Worm (Caenorhabditis elegans) whole organism, mixed stage, embryonic: ENCODE data around the gene srd-55.
"Not testable (repeated sequence)": the region's sequence is repeated elsewhere in the genome, so short reads cannot be mapped to it uniquely, and the experiment has no call there.

Source experiments
- M03D4.4 ChIP-seq: sonication (generic microtip); optimal IDR thresholded peaks from 2 replicates; lab custom pipeline; 2017; ENCODE audit warnings: mild to moderate bottlenecking, missing genetic modification characterization, missing compliant biosample characterization
- bed-3 ChIP-seq: fragments of 200-800 bp; sonication (Bioruptor generic); optimal IDR thresholded peaks from 3 replicates; lab custom pipeline; 2018; ENCODE audit warnings: mild to moderate bottlenecking, missing genetic modification characterization, moderate library complexity, missing compliant biosample characterization
- blmp-1 ChIP-seq: fragments of 150-350 bp; optimal IDR thresholded peaks from 2 replicates; lab custom pipeline; 2014; ENCODE audit warnings: missing biosample characterization, missing genetic modification characterization
- ceh-39 ChIP-seq: fragments of 150-350 bp; optimal IDR thresholded peaks from 2 replicates; lab custom pipeline; 2014; ENCODE audit warnings: missing biosample characterization, missing genetic modification characterization
- ceh-83 ChIP-seq: fragments of 200-800 bp; sonication (Bioruptor generic); optimal IDR thresholded peaks from 2 replicates; lab custom pipeline; 2018; ENCODE audit warnings: mild to moderate bottlenecking, missing genetic modification characterization, missing compliant biosample characterization
- ces-1 ChIP-seq: fragments of 150-350 bp; optimal IDR thresholded peaks from 2 replicates; lab custom pipeline; 2014; ENCODE audit warnings: missing biosample characterization, missing genetic modification reagents, missing genetic modification characterization
- cnd-1 ChIP-seq: fragments of 200-800 bp; sonication (Bioruptor generic); optimal IDR thresholded peaks from 2 replicates; lab custom pipeline; 2018; ENCODE audit warnings: mild to moderate bottlenecking, missing genetic modification characterization, missing compliant biosample characterization
- drap-1 ChIP-seq: fragments of 200-800 bp; sonication (Bioruptor generic); optimal IDR thresholded peaks from 3 replicates; lab custom pipeline; 2018; ENCODE audit warnings: mild to moderate bottlenecking, missing genetic modification characterization, missing compliant biosample characterization
- elt-1 ChIP-seq: sonication (generic microtip); optimal IDR thresholded peaks from 2 replicates; lab custom pipeline; 2017; ENCODE audit warnings: missing genetic modification characterization, mild to moderate bottlenecking, missing compliant biosample characterization, antibody characterized with exemption, moderate library complexity, borderline replicate concordance; ENCODE audit not compliant: insufficient read depth
- elt-3 ChIP-seq: fragments of 150-350 bp; optimal IDR thresholded peaks from 2 replicates; lab custom pipeline; 2014; ENCODE audit warnings: missing biosample characterization, missing genetic modification characterization
- flh-1 ChIP-seq: fragments of 200-800 bp; sonication (Bioruptor generic); optimal IDR thresholded peaks from 2 replicates; lab custom pipeline; 2018; ENCODE audit warnings: mild to moderate bottlenecking, missing genetic modification characterization, moderate library complexity, missing compliant biosample characterization
- ham-2 ChIP-seq: fragments of 200-800 bp; sonication (Bioruptor generic); optimal IDR thresholded peaks from 2 replicates; lab custom pipeline; 2018; ENCODE audit warnings: mild to moderate bottlenecking, missing genetic modification characterization, missing compliant biosample characterization
- hlh-1 ChIP-seq: fragments of 150-350 bp; optimal IDR thresholded peaks from 2 replicates; lab custom pipeline; 2014; ENCODE audit warnings: missing biosample characterization, missing genetic modification reagents, missing genetic modification characterization
- lin-13 ChIP-seq: fragments of 150-350 bp; optimal IDR thresholded peaks from 2 replicates; lab custom pipeline; 2014; ENCODE audit warnings: missing biosample characterization, missing genetic modification characterization
- lsy-2 ChIP-seq: fragments of 150-350 bp; optimal IDR thresholded peaks from 2 replicates; lab custom pipeline; 2014; ENCODE audit warnings: missing biosample characterization, missing genetic modification characterization
- mep-1 ChIP-seq: fragments of 150-350 bp; optimal IDR thresholded peaks from 2 replicates; lab custom pipeline; 2017; ENCODE audit warnings: missing biosample characterization, missing genetic modification reagents, missing genetic modification characterization, inconsistent platforms
- mls-2 ChIP-seq: sonication (generic microtip); optimal IDR thresholded peaks from 2 replicates; lab custom pipeline; 2016; ENCODE audit warnings: mild to moderate bottlenecking, missing genetic modification characterization, moderate library complexity, missing compliant biosample characterization
- nhr-12 ChIP-seq: fragments of 150-350 bp; optimal IDR thresholded peaks from 2 replicates; lab custom pipeline; 2014; ENCODE audit warnings: missing biosample characterization, missing genetic modification characterization
- nhr-2 ChIP-seq: fragments of 150-350 bp; optimal IDR thresholded peaks from 2 replicates; lab custom pipeline; 2014; ENCODE audit warnings: missing biosample characterization, missing genetic modification characterization
- nhr-237 ChIP-seq: fragments of 150-350 bp; optimal IDR thresholded peaks from 2 replicates; lab custom pipeline; 2014; ENCODE audit warnings: missing biosample characterization, missing genetic modification characterization
- nhr-76 ChIP-seq: sonication (generic microtip); optimal IDR thresholded peaks from 2 replicates; lab custom pipeline; 2017; ENCODE audit warnings: missing biosample characterization, missing genetic modification characterization
- sem-2 ChIP-seq: fragments of 200-800 bp; sonication (Bioruptor generic); optimal IDR thresholded peaks from 2 replicates; lab custom pipeline; 2018; ENCODE audit warnings: mild to moderate bottlenecking, missing genetic modification characterization, missing compliant biosample characterization
- tbx-8 ChIP-seq: fragments of 200-800 bp; sonication (Bioruptor generic); optimal IDR thresholded peaks from 2 replicates; lab custom pipeline; 2018; ENCODE audit warnings: mild to moderate bottlenecking, missing genetic modification characterization, moderate library complexity, missing compliant biosample characterization
- unc-120 ChIP-seq: sonication (generic microtip); optimal IDR thresholded peaks from 2 replicates; lab custom pipeline; 2017; ENCODE audit warnings: missing genetic modification characterization, missing compliant biosample characterization; ENCODE audit not compliant: poor library complexity, severe bottlenecking
- unc-39 ChIP-seq: fragments of 150-350 bp; optimal IDR thresholded peaks from 2 replicates; lab custom pipeline; 2014; ENCODE audit warnings: missing biosample characterization, missing genetic modification characterization
- unc-62 ChIP-seq: fragments of 150-350 bp; optimal IDR thresholded peaks from 2 replicates; lab custom pipeline; 2014; ENCODE audit warnings: missing biosample characterization, missing genetic modification reagents, missing genetic modification characterization
- ztf-11 ChIP-seq: fragments of 150-350 bp; optimal IDR thresholded peaks from 2 replicates; lab custom pipeline; 2014; ENCODE audit warnings: missing biosample characterization, missing genetic modification characterization

Gene srd-55

DNA sequence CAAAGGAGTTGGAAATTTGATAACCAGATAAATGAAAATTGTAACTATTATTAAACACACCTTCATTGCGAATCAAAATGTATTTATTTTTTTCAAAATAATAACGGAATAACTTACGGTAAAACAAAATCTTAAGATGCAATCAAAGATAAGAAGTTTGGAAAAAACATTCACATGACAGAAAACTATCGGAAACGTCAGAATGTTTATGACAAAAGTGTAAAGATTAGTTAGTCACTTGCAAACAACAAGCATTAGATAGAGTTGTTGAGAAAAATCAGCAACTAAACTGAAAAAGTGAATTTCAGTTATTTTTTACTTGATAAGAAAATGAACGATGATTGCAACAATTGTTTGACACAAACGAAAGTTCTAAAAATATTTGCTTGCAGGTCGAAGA, 11.9 kb downstream of the srd-55 start:
- no peak for TF ChIP-seq unc-39
- no peak for TF ChIP-seq blmp-1 (tag; lab: Kevin White, UChicago)
- no peak for TF ChIP-seq ham-2 (GFP tag; lab: Kevin White, UChicago)
- TF ChIP-seq nhr-2: no peak
- no peak for TF ChIP-seq tbx-8 (GFP tag; lab: Kevin White, UChicago)
- no peak for TF ChIP-seq drap-1 (GFP tag; lab: Kevin White, UChicago)
- TF ChIP-seq lin-13 (tag; lab: Kevin White, UChicago): no peak
- TF ChIP-seq hlh-1 (tag; lab: Kevin White, UChicago): no peak
- no peak for TF ChIP-seq ceh-83 (GFP tag; lab: Kevin White, UChicago)
- TF ChIP-seq elt-3 (tag; lab: Kevin White, UChicago): no peak

ce11 chrII:7420796-7421386, 12.6 kb downstream of the srd-55 start:
- TF ChIP-seq ham-2 (GFP tag; lab: Kevin White, UChicago) (no peak), nhr-76 (tag; lab: Kevin White, UChicago) (no peak), cnd-1 (tag; lab: Kevin White, UChicago) (no peak), drap-1 (GFP tag; lab: Kevin White, UChicago) (no peak)

DNA sequence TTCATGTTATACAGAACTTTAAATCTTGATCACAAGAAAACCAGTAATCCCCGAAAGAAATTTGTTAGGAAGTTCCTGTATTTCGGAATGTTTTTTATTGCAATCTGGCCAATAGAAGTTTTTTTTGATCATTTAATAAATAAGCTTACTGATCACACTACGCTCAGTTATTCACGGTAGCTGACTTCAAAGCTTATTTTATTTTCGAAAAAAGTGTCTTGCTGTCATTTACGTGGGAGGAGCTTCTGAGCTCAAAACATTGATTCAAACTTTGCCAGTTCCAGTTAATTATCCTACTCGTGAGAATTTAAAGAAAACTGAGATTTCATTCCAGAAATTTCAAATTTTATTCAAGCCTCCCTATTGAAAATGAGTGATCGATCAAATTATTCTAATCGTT, 24.0 kb downstream of the srd-55 start, which contains the start of gene srd-54:
Gene srd-54, plus strand, starts transcription at position 301 of the 400 bp plus-strand sequence.
- TF ChIP-seq ceh-39: no peak
- TF ChIP-seq nhr-2: no peak
- TF ChIP-seq elt-1 (tag; lab: Kevin White, UChicago): no peak
- no peak for TF ChIP-seq blmp-1 (tag; lab: Kevin White, UChicago)
- no peak for TF ChIP-seq hlh-1 (tag; lab: Kevin White, UChicago)
- TF ChIP-seq M03D4.4 (tag; lab: Kevin White, UChicago): no peak
- TF ChIP-seq ztf-11 (tag; lab: Kevin White, UChicago): no peak
- no peak for TF ChIP-seq ceh-83 (GFP tag; lab: Kevin White, UChicago)
- no peak for TF ChIP-seq flh-1 (GFP tag; lab: Kevin White, UChicago)
- TF ChIP-seq sem-2 (GFP tag; lab: Kevin White, UChicago): no peak
- TF ChIP-seq mep-1 (tag; lab: Kevin White, UChicago): no peak
- TF ChIP-seq bed-3 (GFP tag; lab: Kevin White, UChicago): no peak
- TF ChIP-seq ham-2 (GFP tag; lab: Kevin White, UChicago): no peak
- no peak for TF ChIP-seq lsy-2 (tag; lab: Kevin White, UChicago)
- TF ChIP-seq drap-1 (GFP tag; lab: Kevin White, UChicago): no peak
- no peak for TF ChIP-seq unc-62 (GFP tag; lab: Kevin White, UChicago)

DNA sequence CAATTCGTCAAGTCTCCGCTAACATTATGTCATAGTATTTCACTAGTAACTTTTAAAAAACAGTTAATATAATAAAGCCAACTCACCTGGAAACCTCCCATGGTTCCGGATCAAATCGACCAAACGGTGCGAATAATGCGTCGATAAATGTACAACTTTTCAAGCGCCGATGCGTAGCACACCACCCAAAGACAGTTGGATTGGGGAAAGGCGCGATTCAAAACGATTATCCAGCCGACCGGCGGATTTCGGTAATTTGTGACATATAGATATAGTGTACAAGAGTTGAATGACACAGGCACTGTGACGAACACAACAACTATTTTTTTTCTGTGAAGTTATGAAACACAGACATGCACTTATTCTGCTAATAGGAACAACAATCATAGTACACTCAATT, 25.9 kb downstream of the srd-55 start, which contains the start of gene kcc-3:
Gene kcc-3, minus strand, starts transcription at position 101 of the 400 bp plus-strand sequence.
- no peak for TF ChIP-seq ceh-39
- no peak for TF ChIP-seq nhr-76 (tag; lab: Kevin White, UChicago)
- no peak for TF ChIP-seq lsy-2 (tag; lab: Kevin White, UChicago)
- TF ChIP-seq unc-120 (tag; lab: Kevin White, UChicago): no peak
- TF ChIP-seq nhr-12 (tag; lab: Kevin White, UChicago): no peak
- TF ChIP-seq cnd-1 (tag; lab: Kevin White, UChicago): no peak
- TF ChIP-seq flh-1 (GFP tag; lab: Kevin White, UChicago): no peak
- TF ChIP-seq nhr-237 (tag; lab: Kevin White, UChicago): no peak
- no peak for TF ChIP-seq ceh-83 (GFP tag; lab: Kevin White, UChicago)
- TF ChIP-seq mls-2 (tag; lab: Kevin White, UChicago): no peak
- TF ChIP-seq ces-1 (GFP tag; lab: Kevin White, UChicago): no peak
- TF ChIP-seq drap-1 (GFP tag; lab: Kevin White, UChicago): no peak

DNA sequence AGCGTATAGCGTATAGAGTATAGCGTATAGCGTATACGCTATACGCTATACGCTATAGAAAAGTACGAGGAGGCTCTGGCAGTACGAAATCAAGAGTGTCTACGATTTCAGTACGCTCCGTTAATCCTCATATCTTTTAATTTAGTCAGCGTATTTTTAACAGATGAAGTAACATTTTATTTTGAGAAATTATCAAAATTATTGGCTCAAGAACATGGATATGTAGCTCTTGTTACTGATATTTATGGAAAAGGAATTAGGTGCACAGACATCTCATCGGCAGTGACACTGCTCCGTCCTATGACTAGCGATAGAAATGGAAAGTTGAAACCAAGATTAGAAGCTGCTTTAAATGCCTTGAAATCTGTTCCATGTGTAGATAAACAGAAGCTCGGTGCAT, 26.7 kb downstream of the srd-55 start, which contains the start of gene K02A2.1:
Gene K02A2.1, plus strand, starts transcription at position 301 of the 400 bp plus-strand sequence.
- not testable (repeated sequence) for TF ChIP-seq sem-2 (GFP tag; lab: Kevin White, UChicago); elt-1 (tag; lab: Kevin White, UChicago); unc-62 (GFP tag; lab: Kevin White, UChicago)
